Worm (Caenorhabditis elegans): ENCODE measurements around the gene hmgs-1.

DNA sequence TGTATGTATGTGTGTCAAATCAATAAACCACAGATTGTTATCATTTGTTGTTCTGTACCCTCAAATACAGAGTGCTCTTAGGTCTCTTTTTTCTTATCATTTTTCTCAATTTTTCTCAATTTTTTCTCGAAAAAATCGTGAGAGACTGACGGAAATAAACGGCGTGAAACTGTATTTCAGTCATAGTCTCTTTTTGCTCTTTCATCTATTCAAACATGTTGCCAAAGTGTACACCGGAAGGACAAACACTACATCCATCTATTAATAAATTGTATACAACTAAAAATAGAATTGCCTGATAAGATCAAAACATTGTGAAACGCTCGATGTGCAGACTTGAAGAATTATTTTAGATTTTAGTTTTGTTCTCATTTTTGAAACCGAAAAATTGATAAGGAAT lies 49.9 kb downstream of the hmgs-1 start:
- no peak for TF ChIP-seq tab-1 (GFP tag; IDR thresholded peaks at IDR 0.05)
- TF ChIP-seq cog-1 (tag; optimal IDR thresholded peaks at IDR 0.05): no peak
- TF ChIP-seq ref-1 (GFP tag; conservative IDR thresholded peaks at IDR 0.05): no peak
- no peak for TF ChIP-seq ztf-23 (GFP tag; IDR thresholded peaks at IDR 0.05)
- TF ChIP-seq med-1 (GFP tag; optimal IDR thresholded peaks at IDR 0.05; ENCODE audit: insufficient read depth): no peak
- no peak for TF ChIP-seq ztf-29 (GFP tag; IDR thresholded peaks at IDR 0.05)

Measured in whole organism, midembryonic.